Fruit fly (Drosophila melanogaster) whole organism, embryonic: ENCODE results near the gene tyf.

Experiments used
- Ada2b ChIP-seq: fragments of 200-800 bp; sonication (Bioruptor generic); IDR thresholded peaks from 2 replicates; pipeline ENCODE4 v1.3.6; 2022; ENCODE audit warnings: missing biosample characterization, missing genetic modification characterization
- CG10565 ChIP-seq: fragments of 200-800 bp; sonication (Bioruptor generic); optimal IDR thresholded peaks from 3 replicates; lab custom pipeline; 2016; ENCODE audit warnings: missing biosample characterization, mild to moderate bottlenecking, missing genetic modification characterization
- CG13123 ChIP-seq: fragments of 200-800 bp; sonication (Bioruptor generic); optimal IDR thresholded peaks from 2 replicates; lab custom pipeline; 2016; ENCODE audit warnings: missing biosample characterization, missing genetic modification characterization
- CG14014 ChIP-seq: fragments of 200-800 bp; sonication (Bioruptor generic); IDR thresholded peaks from 2 replicates; pipeline ENCODE4 v1.3.6; 2022; ENCODE audit warnings: missing biosample characterization, missing genetic modification characterization
- CG7556 ChIP-seq: fragments of 200-800 bp; sonication (Bioruptor generic); optimal IDR thresholded peaks from 2 replicates; lab custom pipeline; 2017; ENCODE audit warnings: missing biosample characterization, mild to moderate bottlenecking, missing genetic modification characterization
- Sry-δ ChIP-seq: fragments of 200-800 bp; sonication (Bioruptor generic); optimal IDR thresholded peaks from 2 replicates; lab custom pipeline; 2016; ENCODE audit warnings: missing biosample characterization, missing genetic modification characterization
- Xrp1 ChIP-seq: fragments of 200-800 bp; sonication (Bioruptor generic); IDR thresholded peaks from 2 replicates; pipeline ENCODE4 v1.3.6; 2022; ENCODE audit warnings: missing biosample characterization, missing genetic modification characterization
- al ChIP-seq: fragments of 200-800 bp; sonication (Bioruptor generic); IDR thresholded peaks from 2 replicates; pipeline ENCODE4 v1.3.6; 2022; ENCODE audit warnings: missing biosample characterization, missing genetic modification characterization
- wor ChIP-seq: fragments of 200-800 bp; sonication (Bioruptor generic); IDR thresholded peaks from 2 replicates; pipeline ENCODE4 v1.3.6; 2022; ENCODE audit warnings: missing biosample characterization, missing genetic modification characterization

DNA sequence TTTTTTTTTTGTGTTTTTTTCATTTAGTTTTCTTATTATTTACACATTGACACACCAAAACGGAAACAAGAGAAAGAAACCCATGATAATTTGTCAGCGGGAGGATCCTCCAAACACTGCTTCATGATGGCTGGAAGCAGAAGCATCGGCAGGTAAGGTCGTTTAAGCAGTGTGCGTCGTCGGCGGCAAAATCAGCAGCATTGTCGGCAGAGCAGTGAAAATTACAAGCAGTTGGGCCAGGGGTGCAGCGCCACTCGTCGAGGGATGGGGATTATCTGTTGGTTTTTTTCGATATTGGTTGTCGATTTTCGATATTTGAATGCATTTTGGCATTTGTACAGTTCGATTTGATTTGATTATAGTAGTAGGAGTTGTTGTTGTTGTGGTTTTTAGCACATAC lies 22.2 kb downstream of the tyf start:
- TF ChIP-seq Sry-δ (GFP tag; lab: Kevin White, UChicago) = no peak
- TF ChIP-seq Xrp1 (GFP tag; lab: Robert Waterston, UW) = no peak
- no peak for TF ChIP-seq Ada2b (GFP tag; lab: Robert Waterston, UW)
- TF ChIP-seq wor (GFP tag; lab: Robert Waterston, UW) = no peak
- TF ChIP-seq CG10565 (GFP tag; lab: Kevin White, UChicago) = no peak
- TF ChIP-seq CG13123 (GFP tag; lab: Kevin White, UChicago) = no peak
- no peak for TF ChIP-seq al (GFP tag; lab: Robert Waterston, UW)
- TF ChIP-seq CG7556 (GFP tag; lab: Kevin White, UChicago) = no peak
- TF ChIP-seq CG14014 = no peak
